Fruit fly (Drosophila melanogaster) whole organism, embryonic: ENCODE measurements around the gene eIF2Bepsilon.

Experiments
- ATbp ChIP-seq: fragments of 200-800 bp; sonication (Bioruptor generic); optimal IDR thresholded peaks from 2 replicates; lab custom pipeline; 2017; ENCODE audit warnings: missing biosample characterization, mild to moderate bottlenecking, missing genetic modification characterization, missing genetic modification reagents
- C15 ChIP-seq: fragments of 200-800 bp; sonication (Bioruptor generic); IDR thresholded peaks from 3 replicates; pipeline ENCODE4 v1.3.6; 2022; ENCODE audit warnings: missing biosample characterization, missing genetic modification characterization
- CG10543 ChIP-seq: fragments of 200-800 bp; sonication (Bioruptor generic); optimal IDR thresholded peaks from 3 replicates; lab custom pipeline; 2017; ENCODE audit warnings: missing biosample characterization, mild to moderate bottlenecking, missing genetic modification characterization, moderate library complexity
- CG11456 ChIP-seq: fragments of 200-800 bp; sonication (Bioruptor generic); IDR thresholded peaks from 3 replicates; pipeline ENCODE4 v1.3.6; 2022; ENCODE audit warnings: missing biosample characterization, missing genetic modification characterization
- CG11504 ChIP-seq: fragments of 200-800 bp; sonication (Bioruptor generic); optimal IDR thresholded peaks from 3 replicates; lab custom pipeline; 2019; ENCODE audit warnings: missing biosample characterization, mild to moderate bottlenecking, missing genetic modification characterization, moderate library complexity
- CG2889 ChIP-seq: fragments of 200-800 bp; sonication (Bioruptor generic); IDR thresholded peaks from 3 replicates; pipeline ENCODE4 v1.3.6; 2022; ENCODE audit warnings: missing biosample characterization, missing genetic modification characterization
- CG30020 ChIP-seq: fragments of 200-800 bp; optimal IDR thresholded peaks from 2 replicates; lab custom pipeline; 2019; ENCODE audit warnings: missing biosample characterization, mild to moderate bottlenecking, missing genetic modification characterization, moderate library complexity
- CG31388 ChIP-seq: fragments of 200-800 bp; sonication (Bioruptor generic); optimal IDR thresholded peaks from 2 replicates; lab custom pipeline; 2016; ENCODE audit warnings: missing biosample characterization, missing genetic modification characterization
- CG42726 ChIP-seq: fragments of 200-800 bp; sonication (Bioruptor generic); IDR thresholded peaks from 2 replicates; pipeline ENCODE4 v1.3.6; 2022; ENCODE audit warnings: missing biosample characterization, missing genetic modification characterization; ENCODE audit not compliant: partially characterized antibody
- CG4282 ChIP-seq: fragments of 200-800 bp; sonication (Bioruptor generic); optimal IDR thresholded peaks from 2 replicates; lab custom pipeline; 2016; ENCODE audit warnings: missing biosample characterization, missing genetic modification characterization
- CG4328 ChIP-seq: fragments of 200-800 bp; sonication (Bioruptor generic); optimal IDR thresholded peaks from 3 replicates; lab custom pipeline; 2017; ENCODE audit warnings: missing biosample characterization, missing genetic modification reagents, missing genetic modification characterization
- CG4360 ChIP-seq: fragments of 200-800 bp; sonication (Bioruptor generic); IDR thresholded peaks from 2 replicates; pipeline ENCODE4 v1.3.6; 2022; ENCODE audit warnings: missing biosample characterization, missing genetic modification characterization
- CG6791 ChIP-seq: fragments of 200-800 bp; sonication (Bioruptor generic); IDR thresholded peaks from 3 replicates; pipeline ENCODE4 v1.3.6; 2022; ENCODE audit warnings: missing biosample characterization, missing genetic modification characterization; ENCODE audit not compliant: partially characterized antibody
- CG7372 ChIP-seq: fragments of 200-800 bp; sonication (Bioruptor generic); IDR thresholded peaks from 2 replicates; pipeline ENCODE4 v1.3.6; 2022; ENCODE audit warnings: missing biosample characterization, missing genetic modification characterization
- CG7839 ChIP-seq: fragments of 200-800 bp; sonication (Bioruptor generic); optimal IDR thresholded peaks from 3 replicates; lab custom pipeline; 2018; ENCODE audit warnings: missing biosample characterization, mild to moderate bottlenecking, missing genetic modification characterization, moderate library complexity
- CG7928 ChIP-seq: fragments of 200-800 bp; sonication (Bioruptor generic); optimal IDR thresholded peaks from 2 replicates; lab custom pipeline; 2017; ENCODE audit warnings: missing biosample characterization, mild to moderate bottlenecking, missing genetic modification characterization
- CG8281 ChIP-seq: fragments of 200-800 bp; sonication (Bioruptor generic); optimal IDR thresholded peaks from 2 replicates; lab custom pipeline; 2018; ENCODE audit warnings: missing biosample characterization, mild to moderate bottlenecking, missing genetic modification characterization, moderate library complexity
- Camta ChIP-seq: fragments of 200-800 bp; sonication (Bioruptor generic); optimal IDR thresholded peaks from 2 replicates; lab custom pipeline; 2016; ENCODE audit warnings: missing biosample characterization, missing genetic modification characterization
- Chrac-16 ChIP-seq: fragments of 200-800 bp; sonication (Bioruptor generic); optimal IDR thresholded peaks from 3 replicates; lab custom pipeline; 2016; ENCODE audit warnings: missing biosample characterization, missing genetic modification characterization
- Dip3 ChIP-seq: fragments of 200-800 bp; sonication (Bioruptor generic); optimal IDR thresholded peaks from 3 replicates; lab custom pipeline; 2016; ENCODE audit warnings: missing biosample characterization, missing genetic modification characterization
- HHEX ChIP-seq: fragments of 200-800 bp; sonication (Bioruptor generic); optimal IDR thresholded peaks from 3 replicates; lab custom pipeline; 2017; ENCODE audit warnings: missing biosample characterization, mild to moderate bottlenecking, missing genetic modification characterization, missing genetic modification reagents
- Hr3 ChIP-seq: fragments of 200-800 bp; sonication (Bioruptor generic); optimal IDR thresholded peaks from 3 replicates; lab custom pipeline; 2016; ENCODE audit warnings: missing biosample characterization, missing genetic modification characterization
- Hr39 ChIP-seq: fragments of >200 bp; optimal IDR thresholded peaks from 2 replicates; lab custom pipeline; 2017
- Lhr ChIP-seq: fragments of 200-800 bp; sonication (Bioruptor generic); optimal IDR thresholded peaks from 3 replicates; lab custom pipeline; 2017; ENCODE audit warnings: mild to moderate bottlenecking, missing biosample characterization, missing genetic modification reagents, missing genetic modification characterization
- Lpt ChIP-seq: fragments of >200 bp; optimal IDR thresholded peaks from 2 replicates; lab custom pipeline; 2018; ENCODE audit warnings: missing biosample characterization, missing genetic modification characterization
- NFAT ChIP-seq: fragments of 200-800 bp; sonication (Bioruptor generic); IDR thresholded peaks from 2 replicates; pipeline ENCODE4 v1.3.6; 2022; ENCODE audit warnings: missing biosample characterization, missing genetic modification characterization
- Nf-YA ChIP-seq: fragments of 200-800 bp; sonication (Bioruptor generic); IDR thresholded peaks from 2 replicates; pipeline ENCODE4 v1.3.6; 2022; ENCODE audit warnings: missing biosample characterization, missing genetic modification characterization
- Rx ChIP-seq: fragments of 200-800 bp; sonication (Bioruptor generic); IDR thresholded peaks from 2 replicates; pipeline ENCODE4 v1.3.6; 2022; ENCODE audit warnings: missing biosample characterization, missing genetic modification characterization
- amos ChIP-seq: fragments of 200-800 bp; sonication (Bioruptor generic); IDR thresholded peaks from 2 replicates; pipeline ENCODE4 v1.3.6; 2022; ENCODE audit warnings: missing biosample characterization, missing genetic modification characterization; ENCODE audit not compliant: partially characterized antibody
- bbx ChIP-seq: fragments of 200-800 bp; sonication (Bioruptor generic); IDR thresholded peaks from 2 replicates; pipeline ENCODE4 v1.3.6; 2022; ENCODE audit warnings: missing biosample characterization, missing genetic modification characterization; ENCODE audit not compliant: partially characterized antibody
- bigmax ChIP-seq: fragments of 200-800 bp; sonication (Bioruptor generic); optimal IDR thresholded peaks from 2 replicates; lab custom pipeline; 2018; ENCODE audit warnings: missing biosample characterization, mild to moderate bottlenecking, missing genetic modification characterization
- cg ChIP-seq: fragments of 200-800 bp; sonication (Bioruptor generic); optimal IDR thresholded peaks from 3 replicates; lab custom pipeline; 2019; ENCODE audit warnings: missing biosample characterization, mild to moderate bottlenecking, missing genetic modification characterization, moderate library complexity
- da ChIP-seq: fragments of 200-800 bp; sonication (Bioruptor generic); optimal IDR thresholded peaks from 2 replicates; lab custom pipeline; 2016; ENCODE audit warnings: missing biosample characterization, missing genetic modification characterization
- dmrt11E ChIP-seq: fragments of 200-800 bp; sonication (Bioruptor generic); optimal IDR thresholded peaks from 3 replicates; lab custom pipeline; 2018; ENCODE audit warnings: missing biosample characterization, mild to moderate bottlenecking, missing genetic modification characterization, moderate library complexity
- inv ChIP-seq: fragments of 200-800 bp; sonication (Bioruptor generic); IDR thresholded peaks from 2 replicates; pipeline ENCODE4 v1.3.6; 2022; ENCODE audit warnings: missing biosample characterization, missing genetic modification characterization; ENCODE audit not compliant: partially characterized antibody
- kah ChIP-seq: fragments of 200-800 bp; sonication (Bioruptor generic); optimal IDR thresholded peaks from 2 replicates; lab custom pipeline; 2018; ENCODE audit warnings: missing biosample characterization, mild to moderate bottlenecking, missing genetic modification characterization
- ken ChIP-seq: fragments of 200-800 bp; sonication (Bioruptor generic); IDR thresholded peaks from 3 replicates; pipeline ENCODE4 v1.3.6; 2022; ENCODE audit warnings: missing biosample characterization, missing genetic modification characterization
- mirr ChIP-seq: fragments of 200-800 bp; sonication (Bioruptor generic); optimal IDR thresholded peaks from 3 replicates; lab custom pipeline; 2018; ENCODE audit warnings: missing biosample characterization, mild to moderate bottlenecking, missing genetic modification characterization
- nmo ChIP-seq: fragments of 200-800 bp; sonication (Bioruptor generic); optimal IDR thresholded peaks from 2 replicates; lab custom pipeline; 2018; ENCODE audit warnings: missing biosample characterization, mild to moderate bottlenecking, missing genetic modification characterization, moderate library complexity
- pb ChIP-seq: fragments of 200-800 bp; sonication (Bioruptor generic); optimal IDR thresholded peaks from 3 replicates; lab custom pipeline; 2016; ENCODE audit warnings: missing biosample characterization, missing genetic modification characterization
- pita ChIP-seq: fragments of 200-800 bp; sonication (Bioruptor generic); optimal IDR thresholded peaks from 2 replicates; lab custom pipeline; 2017; ENCODE audit warnings: missing biosample characterization, mild to moderate bottlenecking, missing genetic modification characterization
- ranshi ChIP-seq: fragments of 200-800 bp; sonication (Bioruptor generic); IDR thresholded peaks from 2 replicates; pipeline ENCODE4 v1.3.6; 2022; ENCODE audit warnings: missing biosample characterization, missing genetic modification characterization
- rib ChIP-seq: fragments of 200-800 bp; sonication (Bioruptor generic); IDR thresholded peaks from 2 replicates; pipeline ENCODE4 v1.3.6; 2022; ENCODE audit warnings: missing biosample characterization, missing genetic modification characterization
- scrt ChIP-seq: fragments of 200-800 bp; sonication (Bioruptor generic); optimal IDR thresholded peaks from 2 replicates; lab custom pipeline; 2018; ENCODE audit warnings: missing biosample characterization, mild to moderate bottlenecking, missing genetic modification characterization, moderate library complexity
- sens ChIP-seq: fragments of 200-800 bp; sonication (Bioruptor generic); peaks from one replicate; lab custom pipeline; 2016; ENCODE audit warnings: missing biosample characterization, missing genetic modification characterization
- slbo ChIP-seq: fragments of 200-800 bp; sonication (Bioruptor generic); IDR thresholded peaks from 2 replicates; pipeline ENCODE4 v1.3.6; 2022; ENCODE audit warnings: missing biosample characterization, missing genetic modification characterization
- trem ChIP-seq: fragments of 200-800 bp; optimal IDR thresholded peaks from 3 replicates; lab custom pipeline; 2019; ENCODE audit warnings: missing biosample characterization, mild to moderate bottlenecking, missing genetic modification characterization, moderate library complexity
- vnd ChIP-seq: fragments of 200-800 bp; sonication (Bioruptor generic); IDR thresholded peaks from 3 replicates; pipeline ENCODE4 v1.3.6; 2022; ENCODE audit warnings: missing biosample characterization, missing genetic modification characterization; ENCODE audit not compliant: partially characterized antibody
- yki ChIP-seq: fragments of >200 bp; optimal IDR thresholded peaks from 3 replicates; lab custom pipeline; 2018
- zf30C ChIP-seq: fragments of 200-800 bp; sonication (Bioruptor generic); optimal IDR thresholded peaks from 3 replicates; lab custom pipeline; 2018; ENCODE audit warnings: missing biosample characterization, mild to moderate bottlenecking, missing genetic modification characterization

The eIF2Bepsilon gene

DNA sequence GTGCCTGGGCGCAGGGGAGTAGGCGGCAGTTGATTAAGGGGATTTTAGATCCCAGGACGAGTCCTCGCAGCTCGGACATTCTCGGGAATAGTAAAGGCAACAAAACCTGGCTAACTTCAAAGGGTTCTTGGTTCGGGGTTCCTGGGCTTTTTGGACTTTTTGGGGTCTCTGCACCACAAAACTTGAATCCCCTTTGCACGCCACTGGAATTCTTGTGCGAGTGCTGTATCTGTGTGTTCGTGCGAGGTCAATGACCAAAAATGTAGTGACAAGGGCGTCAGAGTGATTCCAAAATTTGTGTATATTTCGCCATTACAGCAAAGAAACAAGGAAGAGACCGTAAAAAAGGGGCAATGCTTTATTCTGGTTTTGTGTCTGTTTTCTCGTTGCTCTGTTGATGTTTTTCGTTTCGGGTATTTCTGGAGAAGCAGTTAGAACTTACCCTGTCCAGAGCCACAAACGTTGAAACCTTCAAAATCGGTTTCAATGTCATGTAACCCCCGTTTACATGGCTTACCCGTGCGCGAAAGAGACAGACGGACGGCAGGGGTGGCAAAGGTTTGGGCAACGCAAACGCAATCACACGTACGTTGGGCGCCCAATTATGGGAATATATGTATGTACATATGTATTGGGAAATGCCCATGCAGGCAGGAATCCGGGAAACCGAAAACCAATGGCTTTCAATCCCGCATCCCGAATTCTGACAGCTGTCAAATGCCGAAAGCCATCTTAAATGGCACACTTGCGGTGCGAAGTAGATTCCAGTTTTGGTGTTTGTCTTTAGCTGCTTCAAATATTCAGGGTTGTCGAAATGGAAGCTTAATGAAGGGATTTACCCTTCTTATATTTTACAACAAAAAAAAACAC lies 21.8 kb upstream of the eIF2Bepsilon start (continued):
- TF ChIP-seq CG7839 (peak; percentile 49), pb (GFP tag; lab: Kevin White, UChicago) (no peak), CG11456 (GFP tag; lab: Robert Waterston, UW) (peak; percentile 64), HHEX (no peak), bigmax (GFP tag; lab: Kevin White, UChicago) (no peak), sens (GFP tag; lab: Kevin White, UChicago) (peak; percentile 93), yki (lab: Kevin White, UChicago) (no peak), mirr (GFP tag; lab: Kevin White, UChicago) (no peak), pita (GFP tag; lab: Kevin White, UChicago) (no peak), CG6791 (GFP tag; lab: Robert Waterston, UW) (no peak), cg (no peak), nmo (GFP tag; lab: Kevin White, UChicago) (peak; percentile 14), ATbp (GFP tag; lab: Kevin White, UChicago) (peak; percentile 60), ranshi (peak; percentile 69), Hr39 (lab: Kevin White, UChicago) (no peak), CG31388 (GFP tag; lab: Kevin White, UChicago) (no peak), C15 (GFP tag; lab: Robert Waterston, UW) (no peak), Rx (GFP tag; lab: Robert Waterston, UW) (0 out of 2 replicates have a peak, but pooled peaks have one; percentile 45), Camta (no peak), CG2889 (GFP tag; lab: Robert Waterston, UW) (peak; percentile 63), CG4282 (GFP tag; lab: Kevin White, UChicago) (no peak), da (no peak), ken (GFP tag; lab: Robert Waterston, UW) (peak; percentile 74), CG8281 (no peak), kah (no peak), slbo (GFP tag; lab: Robert Waterston, UW) (peak; percentile 73), amos (GFP tag; lab: Robert Waterston, UW) (no peak), rib (no peak), Lhr (GFP tag; lab: Kevin White, UChicago) (no peak), Lpt (GFP tag; lab: Kevin White, UChicago) (no peak), trem (tag; lab: Kevin White, UChicago) (no peak), CG7372 (GFP tag; lab: Robert Waterston, UW) (no peak), Nf-YA (GFP tag; lab: Robert Waterston, UW) (0 out of 2 replicates have a peak, but pooled peaks have one; percentile 24), inv (GFP tag; lab: Robert Waterston, UW) (no peak), CG4360 (GFP tag; lab: Robert Waterston, UW) (0 out of 2 replicates have a peak, but pooled peaks have one; percentile 7), Hr3 (GFP tag; lab: Kevin White, UChicago) (peak; percentile 20), CG11504 (peak; percentile 39), zf30C (GFP tag; lab: Kevin White, UChicago) (no peak), Chrac-16 (GFP tag; lab: Kevin White, UChicago) (peak; percentile 49), CG42726 (GFP tag; lab: Robert Waterston, UW) (no peak), CG10543 (no peak), bbx (GFP tag; lab: Robert Waterston, UW) (no peak), vnd (GFP tag; lab: Robert Waterston, UW) (no peak), CG7928 (GFP tag; lab: Kevin White, UChicago) (no peak), scrt (GFP tag; lab: Kevin White, UChicago) (peak; percentile 46), CG30020 (no peak), Dip3 (peak; percentile 53), NFAT (GFP tag; lab: Robert Waterston, UW) (no peak), CG4328 (GFP tag; lab: Kevin White, UChicago) (no peak), dmrt11E (tag; lab: Kevin White, UChicago) (peak; percentile 40)
